Worm (Caenorhabditis elegans) whole organism, early embryonic: ENCODE data around the gene ttr-1.

ENCODE experiments used
- B0310.2 ChIP-seq: sonication (generic microtip); optimal IDR thresholded peaks from 2 replicates; lab custom pipeline; 2016; ENCODE audit warnings: mild to moderate bottlenecking, missing genetic modification characterization, missing compliant biosample characterization
- F13C5.2 ChIP-seq: sonication (generic microtip); optimal IDR thresholded peaks from 2 replicates; lab custom pipeline; 2017; ENCODE audit warnings: mild to moderate bottlenecking, missing genetic modification characterization, inconsistent platforms, missing compliant biosample characterization
- aly-1 ChIP-seq: sonication (generic microtip); optimal IDR thresholded peaks from 2 replicates; lab custom pipeline; 2016; ENCODE audit warnings: missing genetic modification characterization, missing compliant biosample characterization
- ama-1 ChIP-seq: fragments of 150-350 bp; optimal IDR thresholded peaks from 2 replicates; lab custom pipeline; 2014
- ceh-13 ChIP-seq: fragments of 200-800 bp; sonication (Bioruptor generic); optimal IDR thresholded peaks from 2 replicates; lab custom pipeline; 2018; ENCODE audit warnings: mild to moderate bottlenecking, missing genetic modification characterization, missing compliant biosample characterization
- ceh-36 ChIP-seq: sonication (generic microtip); optimal IDR thresholded peaks from 2 replicates; lab custom pipeline; 2016; ENCODE audit warnings: missing genetic modification characterization, inconsistent platforms, missing compliant biosample characterization
- ets-7 ChIP-seq: sonication (generic microtip); optimal IDR thresholded peaks from 2 replicates; lab custom pipeline; 2016; ENCODE audit warnings: missing genotype, missing genetic modification characterization, missing compliant biosample characterization
- flt-1 ChIP-seq: fragments of 200-800 bp; sonication (Bioruptor generic); IDR thresholded peaks from 2 replicates; pipeline ENCODE4 v1.3.6; 2022; ENCODE audit warnings: missing genetic modification characterization, missing compliant biosample characterization
- hmbx-1 ChIP-seq: sonication (generic microtip); optimal IDR thresholded peaks from 2 replicates; lab custom pipeline; 2016; ENCODE audit warnings: mild to moderate bottlenecking, missing genetic modification characterization, missing compliant biosample characterization
- hmg-4 ChIP-seq: fragments of 200-800 bp; sonication (Bioruptor generic); optimal IDR thresholded peaks from 2 replicates; lab custom pipeline; 2018; ENCODE audit warnings: mild to moderate bottlenecking, missing genetic modification characterization, missing compliant biosample characterization
- hnd-1 ChIP-seq: sonication (generic microtip); optimal IDR thresholded peaks from 2 replicates; lab custom pipeline; 2016; ENCODE audit warnings: missing genetic modification characterization, missing compliant biosample characterization
- pes-1 ChIP-seq: fragments of 200-800 bp; sonication (Bioruptor generic); IDR thresholded peaks from 2 replicates; pipeline ENCODE4 v1.3.6; 2022; ENCODE audit warnings: missing genetic modification reagents, missing genetic modification characterization, missing compliant biosample characterization
- scrt-1 ChIP-seq: fragments of 200-800 bp; sonication (Bioruptor generic); IDR thresholded peaks from 2 replicates; pipeline ENCODE4 v1.3.6; 2022; ENCODE audit warnings: missing genetic modification characterization, missing compliant biosample characterization
- sea-1 ChIP-seq: fragments of 200-800 bp; sonication (Bioruptor generic); conservative IDR thresholded peaks from 2 replicates; pipeline ENCODE4 v1.3.6; 2022; ENCODE audit warnings: missing genetic modification characterization, missing compliant biosample characterization
- tbx-11 ChIP-seq: fragments of 200-800 bp; sonication (Bioruptor generic); IDR thresholded peaks from 2 replicates; pipeline ENCODE4 v1.3.6; 2022; ENCODE audit warnings: missing genetic modification characterization, missing compliant biosample characterization
- tbx-37 ChIP-seq: fragments of 200-800 bp; sonication (Bioruptor generic); conservative IDR thresholded peaks from 2 replicates; pipeline ENCODE4 v1.3.6; 2022; ENCODE audit warnings: missing genetic modification reagents, missing genetic modification characterization, missing compliant biosample characterization
- tra-4 ChIP-seq: sonication (generic microtip); optimal IDR thresholded peaks from 2 replicates; lab custom pipeline; 2017; ENCODE audit warnings: missing genetic modification characterization, missing compliant biosample characterization

Gene ttr-1

ce11 chrIII:9928777-9929176, at the start of gene ttr-1:
ttr-1 (plus strand) TSS chrIII:9929077.
- TF ChIP-seq hmg-4 (GFP tag; lab: Kevin White, UChicago) (no peak), aly-1 (tag; lab: Kevin White, UChicago) (no peak), sea-1 (GFP tag; lab: Robert Waterston, UW) (no peak), ceh-13 (GFP tag; lab: Kevin White, UChicago) (no peak), flt-1 (no peak), hmbx-1 (tag; lab: Kevin White, UChicago) (no peak), hnd-1 (no peak), ceh-36 (tag; lab: Kevin White, UChicago) (no peak), pes-1 (GFP tag; lab: Robert Waterston, UW) (no peak), ama-1 (no peak), ets-7 (tag; lab: Kevin White, UChicago) (no peak), tra-4 (tag; lab: Kevin White, UChicago) (no peak), B0310.2 (no peak), tbx-37 (no peak)

ce11 chrIII:9885609-9886008, 43.3 kb upstream of the ttr-1 start:
- no peak for TF ChIP-seq ceh-13 (GFP tag; lab: Kevin White, UChicago)
- no peak for TF ChIP-seq sea-1 (GFP tag; lab: Robert Waterston, UW)
- TF ChIP-seq hnd-1, result no peak
- TF ChIP-seq tbx-37, result no peak
- TF ChIP-seq flt-1, result no peak
- TF ChIP-seq scrt-1, result no peak
- TF ChIP-seq pes-1 (GFP tag; lab: Robert Waterston, UW), result no peak
- no peak for TF ChIP-seq hmg-4 (GFP tag; lab: Kevin White, UChicago)
- no peak for TF ChIP-seq ceh-36 (tag; lab: Kevin White, UChicago)
- no peak for TF ChIP-seq hmbx-1 (tag; lab: Kevin White, UChicago)
- no peak for TF ChIP-seq F13C5.2 (tag; lab: Kevin White, UChicago)
- TF ChIP-seq B0310.2, result no peak
- no peak for TF ChIP-seq ets-7 (tag; lab: Kevin White, UChicago)
- no peak for TF ChIP-seq ama-1
- no peak for TF ChIP-seq tbx-11 (GFP tag; lab: Robert Waterston, UW)

- TF ChIP-seq tra-4 (tag; lab: Kevin White, UChicago) (no peak), ama-1 (no peak), ets-7 (tag; lab: Kevin White, UChicago) (no peak), tbx-37 (no peak), pes-1 (GFP tag; lab: Robert Waterston, UW) (no peak), hnd-1 (no peak), flt-1 (no peak), B0310.2 (no peak), sea-1 (GFP tag; lab: Robert Waterston, UW) (no peak), ceh-13 (GFP tag; lab: Kevin White, UChicago) (no peak)
These were observed 42.6 kb upstream of the ttr-1 start for ce11 chrIII:9886323-9886722.

- TF ChIP-seq B0310.2, result no peak
- no peak for TF ChIP-seq tra-4 (tag; lab: Kevin White, UChicago)
- TF ChIP-seq ets-7 (tag; lab: Kevin White, UChicago), result no peak
- TF ChIP-seq hnd-1, result no peak
These were observed 37.6 kb upstream of the ttr-1 start, which contains the start of gene alg-4 for ce11 chrIII:9891324-9891723. alg-4 (minus strand) TSS chrIII:9891424.

- TF ChIP-seq ama-1 (no peak), F13C5.2 (tag; lab: Kevin White, UChicago) (no peak), sea-1 (GFP tag; lab: Robert Waterston, UW) (no peak), tbx-37 (no peak), tra-4 (tag; lab: Kevin White, UChicago) (no peak), scrt-1 (no peak), pes-1 (GFP tag; lab: Robert Waterston, UW) (no peak), hmg-4 (GFP tag; lab: Kevin White, UChicago) (no peak), ceh-36 (tag; lab: Kevin White, UChicago) (no peak), flt-1 (no peak), aly-1 (tag; lab: Kevin White, UChicago) (no peak), B0310.2 (no peak), ceh-13 (GFP tag; lab: Kevin White, UChicago) (no peak), tbx-11 (GFP tag; lab: Robert Waterston, UW) (no peak), ets-7 (tag; lab: Kevin White, UChicago) (no peak), hmbx-1 (tag; lab: Kevin White, UChicago) (no peak), hnd-1 (no peak)
These were observed 36.0 kb upstream of the ttr-1 start, which contains the start of gene mam-7 for ce11 chrIII:9892855-9893254. mam-7 (plus strand) TSS chrIII:9893155.

- TF ChIP-seq hnd-1, result no peak
- TF ChIP-seq flt-1, result no peak
- TF ChIP-seq hmg-4 (GFP tag; lab: Kevin White, UChicago), result no peak
- TF ChIP-seq aly-1 (tag; lab: Kevin White, UChicago), result no peak
- no peak for TF ChIP-seq tbx-37
- TF ChIP-seq F13C5.2 (tag; lab: Kevin White, UChicago), result no peak
- TF ChIP-seq tbx-11 (GFP tag; lab: Robert Waterston, UW), result no peak
- TF ChIP-seq ama-1, result no peak
- TF ChIP-seq sea-1 (GFP tag; lab: Robert Waterston, UW), result no peak
- no peak for TF ChIP-seq B0310.2
- no peak for TF ChIP-seq hmbx-1 (tag; lab: Kevin White, UChicago)
- TF ChIP-seq pes-1 (GFP tag; lab: Robert Waterston, UW), result no peak
- TF ChIP-seq tra-4 (tag; lab: Kevin White, UChicago), result no peak
- no peak for TF ChIP-seq ceh-36 (tag; lab: Kevin White, UChicago)
- no peak for TF ChIP-seq ets-7 (tag; lab: Kevin White, UChicago)
- TF ChIP-seq scrt-1, result no peak
- no peak for TF ChIP-seq ceh-13 (GFP tag; lab: Kevin White, UChicago)
These were observed 29.2 kb upstream of the ttr-1 start for ce11 chrIII:9899720-9900119.

- TF ChIP-seq scrt-1, result no peak
- TF ChIP-seq aly-1 (tag; lab: Kevin White, UChicago), result no peak
- TF ChIP-seq ets-7 (tag; lab: Kevin White, UChicago), result no peak
- TF ChIP-seq B0310.2, result no peak
- TF ChIP-seq tra-4 (tag; lab: Kevin White, UChicago), result no peak
- TF ChIP-seq hnd-1, result no peak
- no peak for TF ChIP-seq ama-1
- no peak for TF ChIP-seq hmg-4 (GFP tag; lab: Kevin White, UChicago)
- no peak for TF ChIP-seq tbx-37
- no peak for TF ChIP-seq sea-1 (GFP tag; lab: Robert Waterston, UW)
- TF ChIP-seq ceh-36 (tag; lab: Kevin White, UChicago), result no peak
- no peak for TF ChIP-seq F13C5.2 (tag; lab: Kevin White, UChicago)
These were observed 25.1 kb upstream of the ttr-1 start for ce11 chrIII:9903694-9904292.
